Worm (Caenorhabditis elegans) whole organism, early embryonic: Measurements from ENCODE around the gene ZK546.5.
"Not testable (repeated sequence)": the region's sequence is repeated elsewhere in the genome, so short reads cannot be mapped to it uniquely, and the experiment has no call there.

Experiments
- B0310.2 ChIP-seq: sonication (generic microtip); optimal IDR thresholded peaks from 2 replicates; lab custom pipeline; 2016; ENCODE audit warnings: mild to moderate bottlenecking, missing genetic modification characterization, missing compliant biosample characterization
- F13C5.2 ChIP-seq: sonication (generic microtip); optimal IDR thresholded peaks from 2 replicates; lab custom pipeline; 2017; ENCODE audit warnings: mild to moderate bottlenecking, missing genetic modification characterization, inconsistent platforms, missing compliant biosample characterization
- aly-1 ChIP-seq: sonication (generic microtip); optimal IDR thresholded peaks from 2 replicates; lab custom pipeline; 2016; ENCODE audit warnings: missing genetic modification characterization, missing compliant biosample characterization
- ama-1 ChIP-seq: fragments of 150-350 bp; optimal IDR thresholded peaks from 2 replicates; lab custom pipeline; 2014
- ceh-13 ChIP-seq: fragments of 200-800 bp; sonication (Bioruptor generic); optimal IDR thresholded peaks from 2 replicates; lab custom pipeline; 2018; ENCODE audit warnings: mild to moderate bottlenecking, missing genetic modification characterization, missing compliant biosample characterization
- ceh-36 ChIP-seq: sonication (generic microtip); optimal IDR thresholded peaks from 2 replicates; lab custom pipeline; 2016; ENCODE audit warnings: missing genetic modification characterization, inconsistent platforms, missing compliant biosample characterization
- ets-7 ChIP-seq: sonication (generic microtip); optimal IDR thresholded peaks from 2 replicates; lab custom pipeline; 2016; ENCODE audit warnings: missing genotype, missing genetic modification characterization, missing compliant biosample characterization
- flt-1 ChIP-seq: fragments of 200-800 bp; sonication (Bioruptor generic); IDR thresholded peaks from 2 replicates; pipeline ENCODE4 v1.3.6; 2022; ENCODE audit warnings: missing genetic modification characterization, missing compliant biosample characterization
- hmbx-1 ChIP-seq: sonication (generic microtip); optimal IDR thresholded peaks from 2 replicates; lab custom pipeline; 2016; ENCODE audit warnings: mild to moderate bottlenecking, missing genetic modification characterization, missing compliant biosample characterization
- hmg-4 ChIP-seq: fragments of 200-800 bp; sonication (Bioruptor generic); optimal IDR thresholded peaks from 2 replicates; lab custom pipeline; 2018; ENCODE audit warnings: mild to moderate bottlenecking, missing genetic modification characterization, missing compliant biosample characterization
- hnd-1 ChIP-seq: sonication (generic microtip); optimal IDR thresholded peaks from 2 replicates; lab custom pipeline; 2016; ENCODE audit warnings: missing genetic modification characterization, missing compliant biosample characterization
- pes-1 ChIP-seq: fragments of 200-800 bp; sonication (Bioruptor generic); IDR thresholded peaks from 2 replicates; pipeline ENCODE4 v1.3.6; 2022; ENCODE audit warnings: missing genetic modification reagents, missing genetic modification characterization, missing compliant biosample characterization
- scrt-1 ChIP-seq: fragments of 200-800 bp; sonication (Bioruptor generic); IDR thresholded peaks from 2 replicates; pipeline ENCODE4 v1.3.6; 2022; ENCODE audit warnings: missing genetic modification characterization, missing compliant biosample characterization
- sea-1 ChIP-seq: fragments of 200-800 bp; sonication (Bioruptor generic); conservative IDR thresholded peaks from 2 replicates; pipeline ENCODE4 v1.3.6; 2022; ENCODE audit warnings: missing genetic modification characterization, missing compliant biosample characterization
- tbx-11 ChIP-seq: fragments of 200-800 bp; sonication (Bioruptor generic); IDR thresholded peaks from 2 replicates; pipeline ENCODE4 v1.3.6; 2022; ENCODE audit warnings: missing genetic modification characterization, missing compliant biosample characterization
- tbx-37 ChIP-seq: fragments of 200-800 bp; sonication (Bioruptor generic); conservative IDR thresholded peaks from 2 replicates; pipeline ENCODE4 v1.3.6; 2022; ENCODE audit warnings: missing genetic modification reagents, missing genetic modification characterization, missing compliant biosample characterization
- tra-4 ChIP-seq: sonication (generic microtip); optimal IDR thresholded peaks from 2 replicates; lab custom pipeline; 2017; ENCODE audit warnings: missing genetic modification characterization, missing compliant biosample characterization

ZK546.5 gene

ce11 chrII:4932727-4933126 lies 2.9 kb upstream of the ZK546.5 start, which contains the start of gene msp-152:
Gene msp-152 (plus strand): TSS chrII:4933027.
- TF ChIP-seq hmg-4; tra-4 (tag; lab: Kevin White, UChicago); ets-7: not testable (repeated sequence)

DNA sequence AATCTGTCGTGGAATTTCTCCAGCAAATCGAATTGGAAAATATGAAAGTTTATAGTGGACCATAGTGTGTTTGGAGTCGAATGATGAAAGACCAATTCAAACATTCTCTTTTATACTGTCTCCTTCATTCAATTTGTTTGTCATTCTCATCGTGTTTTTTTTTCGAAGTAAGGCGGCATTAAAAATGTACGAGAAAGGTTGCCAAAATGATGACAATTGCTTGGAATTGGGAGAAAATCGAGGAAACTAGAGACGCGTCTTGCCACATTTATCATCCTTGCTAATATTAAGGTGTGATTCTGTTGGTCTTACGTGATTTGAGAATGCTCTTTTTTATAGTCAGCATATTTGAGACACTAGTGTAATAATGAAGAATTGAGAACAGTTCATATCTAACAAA lies 664 bp upstream of the ZK546.5 start, which contains the start of gene gst-30:
gst-30 (minus strand) TSS at position 101 of the 400 bp plus-strand sequence.
- TF ChIP-seq ceh-36: no peak
- TF ChIP-seq pes-1 (GFP tag; lab: Robert Waterston, UW): no peak
- no peak for TF ChIP-seq flt-1 (GFP tag; lab: Robert Waterston, UW)
- no peak for TF ChIP-seq hmbx-1 (tag; lab: Kevin White, UChicago)
- no peak for TF ChIP-seq F13C5.2 (tag; lab: Kevin White, UChicago)
- no peak for TF ChIP-seq ceh-13 (GFP tag; lab: Kevin White, UChicago)
- TF ChIP-seq hnd-1 (tag; lab: Kevin White, UChicago): no peak
- no peak for TF ChIP-seq scrt-1
- no peak for TF ChIP-seq hmg-4
- no peak for TF ChIP-seq sea-1 (GFP tag; lab: Robert Waterston, UW)
- no peak for TF ChIP-seq ama-1 (lab: Kevin White, UChicago)
- TF ChIP-seq tbx-37 (GFP tag; lab: Robert Waterston, UW): no peak
- no peak for TF ChIP-seq tbx-11 (GFP tag; lab: Robert Waterston, UW)
- no peak for TF ChIP-seq aly-1 (tag; lab: Kevin White, UChicago)
- no peak for TF ChIP-seq B0310.2
- TF ChIP-seq ets-7: no peak
- TF ChIP-seq tra-4 (tag; lab: Kevin White, UChicago): no peak

DNA sequence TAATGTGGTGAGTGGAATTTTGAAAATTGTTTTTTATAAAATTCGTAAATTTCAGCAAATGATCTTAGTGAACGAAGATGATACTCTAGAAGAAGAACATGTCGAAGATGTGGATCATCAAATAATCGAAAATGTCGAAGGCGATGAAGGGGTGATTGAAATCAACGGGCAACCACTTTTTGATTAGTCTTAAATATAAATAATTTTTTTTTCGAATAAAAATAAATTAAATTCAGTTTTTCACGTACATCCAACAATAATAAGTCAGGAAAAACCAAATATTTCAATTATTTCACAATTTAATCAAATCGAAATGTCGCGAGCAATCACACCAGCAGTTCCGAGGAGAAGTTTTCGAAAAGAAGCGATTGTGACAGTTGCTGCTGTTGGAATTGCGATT lies 2.1 kb downstream of the ZK546.5 start, which contains the start of gene ZK546.4:
ZK546.4 (plus strand) TSS at position 301 of the 400 bp plus-strand sequence.
- TF ChIP-seq hmg-4 (no peak), aly-1 (tag; lab: Kevin White, UChicago) (no peak), pes-1 (GFP tag; lab: Robert Waterston, UW) (no peak), ceh-13 (GFP tag; lab: Kevin White, UChicago) (no peak), tbx-11 (GFP tag; lab: Robert Waterston, UW) (no peak)

- no peak for TF ChIP-seq ceh-36
- TF ChIP-seq ceh-13 (GFP tag; lab: Kevin White, UChicago): no peak
- no peak for TF ChIP-seq hmbx-1 (tag; lab: Kevin White, UChicago)
- TF ChIP-seq tbx-11 (GFP tag; lab: Robert Waterston, UW): no peak
- TF ChIP-seq scrt-1: no peak
- no peak for TF ChIP-seq B0310.2
- no peak for TF ChIP-seq tbx-37 (GFP tag; lab: Robert Waterston, UW)
- TF ChIP-seq ama-1 (lab: Kevin White, UChicago): no peak
- no peak for TF ChIP-seq aly-1 (tag; lab: Kevin White, UChicago)
- TF ChIP-seq F13C5.2 (tag; lab: Kevin White, UChicago): no peak
- no peak for TF ChIP-seq pes-1 (GFP tag; lab: Robert Waterston, UW)
These were observed 5.4 kb downstream of the ZK546.5 start, which contains the start of gene cblc-1 for ce11 chrII:4941050-4941449. Gene cblc-1 (minus strand): TSS chrII:4941150.

ce11 chrII:4941541-4942206 lies 6.1 kb downstream of the ZK546.5 start, which contains the start of gene ZK546.19:
Gene ZK546.19 (plus strand): TSS chrII:4941726.
- TF ChIP-seq ceh-36: no peak
- TF ChIP-seq aly-1 (tag; lab: Kevin White, UChicago): no peak
- TF ChIP-seq ama-1 (lab: Kevin White, UChicago): no peak
- no peak for TF ChIP-seq pes-1 (GFP tag; lab: Robert Waterston, UW)
- no peak for TF ChIP-seq tbx-37 (GFP tag; lab: Robert Waterston, UW)

DNA sequence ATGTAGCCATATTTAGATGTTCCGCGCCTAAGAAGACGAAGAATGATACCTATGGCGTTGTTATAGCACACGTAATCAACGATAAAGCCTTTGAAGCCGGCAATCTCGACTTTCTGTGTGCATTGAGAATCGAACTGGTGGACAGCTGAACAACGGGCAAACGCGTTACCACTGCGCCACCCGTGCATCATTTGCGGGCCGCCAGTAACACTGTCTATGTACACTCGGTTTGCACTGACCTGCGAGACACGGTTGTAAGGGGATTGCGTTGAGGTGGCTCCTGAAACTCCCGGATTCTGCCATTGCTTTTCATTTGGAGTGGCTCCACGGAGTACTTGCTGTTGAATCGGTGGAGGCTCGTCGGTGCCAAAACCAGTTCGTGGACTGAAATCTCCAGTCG lies 6.8 kb downstream of the ZK546.5 start:
- TF ChIP-seq hmg-4 (peak; percentile 95), tra-4 (tag; lab: Kevin White, UChicago) (no peak), hnd-1 (tag; lab: Kevin White, UChicago) (peak; percentile 47), ama-1 (lab: Kevin White, UChicago) (peak; percentile 22), scrt-1 (peak; percentile 85), tbx-11 (GFP tag; lab: Robert Waterston, UW) (peak; percentile 74; the same call in 1 of the 2 replicates), sea-1 (GFP tag; lab: Robert Waterston, UW) (peak; percentile 79), B0310.2 (peak; percentile 83), ceh-36 (peak; percentile 89), ceh-13 (GFP tag; lab: Kevin White, UChicago) (peak; percentile 79), F13C5.2 (tag; lab: Kevin White, UChicago) (peak; percentile 68), aly-1 (tag; lab: Kevin White, UChicago) (peak; percentile 87), ets-7 (peak; percentile 29), flt-1 (GFP tag; lab: Robert Waterston, UW) (peak; percentile 79), hmbx-1 (tag; lab: Kevin White, UChicago) (peak; percentile 58), tbx-37 (GFP tag; lab: Robert Waterston, UW) (peak; percentile 71), pes-1 (GFP tag; lab: Robert Waterston, UW) (peak; percentile 90)

DNA sequence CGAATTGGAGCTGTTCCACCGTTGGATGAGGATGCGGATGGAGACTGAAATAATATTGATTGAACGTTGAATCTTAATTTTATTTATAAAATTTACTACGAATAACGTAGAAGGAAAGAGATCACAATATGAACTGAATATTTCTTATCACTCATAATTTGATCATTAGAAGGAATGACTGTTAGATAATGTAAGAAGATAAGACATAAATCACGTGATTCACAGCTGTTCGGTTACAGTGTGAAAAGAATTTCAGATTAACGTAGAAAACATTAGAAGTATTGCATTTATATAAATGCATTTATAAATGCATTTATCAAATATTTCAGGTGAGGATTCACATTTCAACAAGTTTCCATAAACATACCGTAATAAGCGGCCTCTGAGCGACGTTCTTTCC lies 7.2 kb downstream of the ZK546.5 start:
- TF ChIP-seq flt-1 (GFP tag; lab: Robert Waterston, UW) (no peak), tbx-11 (GFP tag; lab: Robert Waterston, UW) (no peak), tbx-37 (GFP tag; lab: Robert Waterston, UW) (no peak), pes-1 (GFP tag; lab: Robert Waterston, UW) (no peak), ceh-13 (GFP tag; lab: Kevin White, UChicago) (no peak)
